Worm (Caenorhabditis elegans) whole organism, young adult: ENCODE data around the gene clec-118.

Source experiments
- B0019.2 ChIP-seq: fragments of 200-800 bp; sonication (Bioruptor generic); conservative IDR thresholded peaks from 2 replicates; pipeline ENCODE4 v1.3.6; 2022; ENCODE audit warnings: missing genetic modification reagents, missing genetic modification characterization, missing compliant biosample characterization
- D2030.7 ChIP-seq: fragments of 200-800 bp; sonication (Bioruptor generic); IDR thresholded peaks from 2 replicates; pipeline ENCODE4 v1.3.6; 2022; ENCODE audit warnings: missing genetic modification reagents, missing genetic modification characterization, missing compliant biosample characterization
- F10E7.11 ChIP-seq: sonication (generic microtip); optimal IDR thresholded peaks from 2 replicates; lab custom pipeline; 2017; ENCODE audit warnings: mild to moderate bottlenecking, missing genetic modification characterization, moderate library complexity, missing compliant biosample characterization
- F33H1.4 ChIP-seq: fragments of 200-800 bp; sonication (Bioruptor generic); IDR thresholded peaks from 2 replicates; pipeline ENCODE4 v1.3.6; 2022; ENCODE audit warnings: missing genetic modification reagents, missing genetic modification characterization, missing compliant biosample characterization
- F49E8.2 ChIP-seq: sonication (generic microtip); optimal IDR thresholded peaks from 3 replicates; lab custom pipeline; 2017; ENCODE audit warnings: missing genetic modification characterization, mild to moderate bottlenecking, missing compliant biosample characterization, antibody characterized with exemption, moderate library complexity; ENCODE audit not compliant: insufficient read depth
- F57A8.1 ChIP-seq: fragments of 200-800 bp; sonication (Bioruptor generic); optimal IDR thresholded peaks from 2 replicates; lab custom pipeline; 2018; ENCODE audit warnings: mild to moderate bottlenecking, missing genetic modification characterization, moderate library complexity, missing compliant biosample characterization
- K11D2.4 ChIP-seq: fragments of 200-800 bp; sonication (Bioruptor generic); IDR thresholded peaks from 2 replicates; pipeline ENCODE4 v1.3.6; 2022; ENCODE audit warnings: missing genetic modification reagents, missing genetic modification characterization, missing compliant biosample characterization
- K12H6.12 ChIP-seq: fragments of 200-800 bp; sonication (Bioruptor generic); optimal IDR thresholded peaks from 2 replicates; lab custom pipeline; 2018; ENCODE audit warnings: mild to moderate bottlenecking, missing genetic modification characterization, missing compliant biosample characterization
- T26A5.8 ChIP-seq: sonication (generic microtip); optimal IDR thresholded peaks from 2 replicates; lab custom pipeline; 2016; ENCODE audit warnings: missing genetic modification characterization, missing compliant biosample characterization
- Y67H2A.10 ChIP-seq: fragments of 200-800 bp; sonication (Bioruptor generic); conservative IDR thresholded peaks from 2 replicates; pipeline ENCODE4 v1.3.6; 2022; ENCODE audit warnings: missing genetic modification reagents, missing genetic modification characterization, missing compliant biosample characterization
- ZK185.1 ChIP-seq: sonication (generic microtip); optimal IDR thresholded peaks from 2 replicates; lab custom pipeline; 2016; ENCODE audit warnings: mild to moderate bottlenecking, missing genetic modification characterization, missing compliant biosample characterization; ENCODE audit not compliant: poor library complexity, severe bottlenecking
- atf-7 ChIP-seq: sonication (generic microtip); optimal IDR thresholded peaks from 2 replicates; lab custom pipeline; 2017; ENCODE audit warnings: mild to moderate bottlenecking, missing genetic modification characterization, missing compliant biosample characterization
- athp-1 ChIP-seq: sonication (generic microtip); optimal IDR thresholded peaks from 2 replicates; lab custom pipeline; 2017; ENCODE audit warnings: mild to moderate bottlenecking, missing genetic modification characterization, missing compliant biosample characterization
- ceh-58 ChIP-seq: fragments of 200-800 bp; sonication (Bioruptor generic); IDR thresholded peaks from 2 replicates; pipeline ENCODE4 v1.3.6; 2022; ENCODE audit warnings: missing genetic modification characterization, missing compliant biosample characterization
- ceh-91 ChIP-seq: fragments of 200-800 bp; sonication (Bioruptor generic); IDR thresholded peaks from 2 replicates; pipeline ENCODE4 v1.3.6; 2022; ENCODE audit warnings: missing genetic modification reagents, missing genetic modification characterization, missing compliant biosample characterization
- dox-1 ChIP-seq: fragments of 200-800 bp; sonication (Bioruptor generic); IDR thresholded peaks from 2 replicates; pipeline ENCODE4 v1.3.6; 2022; ENCODE audit warnings: missing genetic modification reagents, missing genetic modification characterization, missing compliant biosample characterization
- efl-1 ChIP-seq: fragments of 150-350 bp; optimal IDR thresholded peaks from 2 replicates; lab custom pipeline; 2014; ENCODE audit warnings: missing biosample characterization, missing genetic modification reagents, missing genetic modification characterization
- egl-18 ChIP-seq: fragments of 200-800 bp; sonication (Bioruptor generic); IDR thresholded peaks from 2 replicates; pipeline ENCODE4 v1.3.6; 2022; ENCODE audit warnings: missing genetic modification reagents, missing genetic modification characterization, missing compliant biosample characterization
- ekl-4 ChIP-seq: fragments of 200-800 bp; sonication (Bioruptor generic); IDR thresholded peaks from 2 replicates; pipeline ENCODE4 v1.3.6; 2022; ENCODE audit warnings: missing genetic modification reagents, missing genetic modification characterization, missing compliant biosample characterization
- ets-4 ChIP-seq: fragments of 200-800 bp; sonication (Bioruptor generic); optimal IDR thresholded peaks from 2 replicates; lab custom pipeline; 2018; ENCODE audit warnings: mild to moderate bottlenecking, missing genetic modification characterization, missing compliant biosample characterization
- hlh-26 ChIP-seq: fragments of 200-800 bp; sonication (Bioruptor generic); conservative IDR thresholded peaks from 2 replicates; pipeline ENCODE4 v1.3.6; 2022; ENCODE audit warnings: missing genetic modification reagents, missing genetic modification characterization, missing compliant biosample characterization
- hmg-1.2 ChIP-seq: fragments of 200-800 bp; sonication (Bioruptor generic); IDR thresholded peaks from 2 replicates; pipeline ENCODE4 v1.3.6; 2022; ENCODE audit warnings: missing genetic modification reagents, missing genetic modification characterization, missing compliant biosample characterization
- lin-26 ChIP-seq: fragments of 200-800 bp; sonication (Bioruptor generic); IDR thresholded peaks from 2 replicates; pipeline ENCODE4 v1.3.6; 2022; ENCODE audit warnings: missing genetic modification reagents, missing genetic modification characterization, missing compliant biosample characterization
- lin-54 ChIP-seq: fragments of 200-800 bp; sonication (Bioruptor generic); optimal IDR thresholded peaks from 2 replicates; lab custom pipeline; 2018; ENCODE audit warnings: mild to moderate bottlenecking, missing genetic modification characterization, missing compliant biosample characterization
- lir-1 ChIP-seq: fragments of 200-800 bp; sonication (Bioruptor generic); conservative IDR thresholded peaks from 2 replicates; pipeline ENCODE4 v1.3.6; 2022; ENCODE audit warnings: missing genetic modification reagents, missing genetic modification characterization, missing compliant biosample characterization
- lsl-1 ChIP-seq: fragments of 200-800 bp; sonication (Bioruptor generic); optimal IDR thresholded peaks from 2 replicates; lab custom pipeline; 2018; ENCODE audit warnings: mild to moderate bottlenecking, missing genetic modification characterization, moderate library complexity, missing compliant biosample characterization
- mcd-1 ChIP-seq: fragments of 200-800 bp; sonication (Bioruptor generic); IDR thresholded peaks from 2 replicates; pipeline ENCODE4 v1.3.6; 2022; ENCODE audit warnings: missing genetic modification reagents, missing genetic modification characterization, missing compliant biosample characterization
- mel-28 ChIP-seq: sonication (generic microtip); optimal IDR thresholded peaks from 2 replicates; lab custom pipeline; 2016; ENCODE audit warnings: borderline replicate concordance, mild to moderate bottlenecking, missing genetic modification characterization, missing compliant biosample characterization
- mes-4 ChIP-seq: sonication (generic microtip); optimal IDR thresholded peaks from 2 replicates; lab custom pipeline; 2016; ENCODE audit warnings: missing genotype, missing genetic modification characterization, missing compliant biosample characterization
- mxl-1 ChIP-seq: sonication (generic microtip); optimal IDR thresholded peaks from 2 replicates; lab custom pipeline; 2016; ENCODE audit warnings: missing genetic modification characterization, missing compliant biosample characterization
- nfya-1 ChIP-seq: sonication (generic microtip); optimal IDR thresholded peaks from 2 replicates; lab custom pipeline; 2017; ENCODE audit warnings: antibody characterized with exemption, missing compliant biosample characterization, missing genetic modification characterization, borderline replicate concordance; ENCODE audit not compliant: insufficient read depth
- nhr-120 ChIP-seq: fragments of 200-800 bp; sonication (Bioruptor generic); IDR thresholded peaks from 2 replicates; pipeline ENCODE4 v1.3.6; 2022; ENCODE audit warnings: missing genetic modification characterization, missing compliant biosample characterization
- pbrm-1 ChIP-seq: fragments of 200-800 bp; sonication (Bioruptor generic); IDR thresholded peaks from 2 replicates; pipeline ENCODE4 v1.3.6; 2022; ENCODE audit warnings: missing genetic modification reagents, missing genetic modification characterization, missing compliant biosample characterization
- pha-4 ChIP-seq: fragments of 150-350 bp; sonication (generic microtip); optimal IDR thresholded peaks from 2 replicates; lab custom pipeline; 2014; ENCODE audit warnings: missing biosample characterization, missing genetic modification reagents, missing genetic modification characterization
- repo-1 ChIP-seq: sonication (generic microtip); optimal IDR thresholded peaks from 2 replicates; lab custom pipeline; 2017; ENCODE audit warnings: mild to moderate bottlenecking, missing genetic modification characterization, missing compliant biosample characterization
- sea-2 ChIP-seq: fragments of 200-800 bp; sonication (Bioruptor generic); IDR thresholded peaks from 2 replicates; pipeline ENCODE4 v1.3.6; 2022; ENCODE audit warnings: missing genetic modification characterization, missing compliant biosample characterization
- snpc-1.1 ChIP-seq: sonication (generic microtip); optimal IDR thresholded peaks from 2 replicates; lab custom pipeline; 2017; ENCODE audit warnings: missing genetic modification characterization, mild to moderate bottlenecking, missing compliant biosample characterization, antibody characterized with exemption, moderate library complexity, missing genotype, missing genetic modification reagents; ENCODE audit not compliant: insufficient read depth
- snpc-3.4 ChIP-seq: sonication (generic microtip); optimal IDR thresholded peaks from 2 replicates; lab custom pipeline; 2017; ENCODE audit warnings: missing genetic modification characterization, mild to moderate bottlenecking, missing compliant biosample characterization, antibody characterized with exemption, moderate library complexity, missing genotype, missing genetic modification reagents
- snpc-4 ChIP-seq, 5 experiments: fragments of 150-350 bp in 1 of 5; sonication (generic microtip) in 4 of 5; optimal IDR thresholded peaks; 2 replicates each; lab custom pipeline; 2014 to 2018; ENCODE audit warnings: missing genetic modification characterization in 5 of 5, missing biosample characterization in 3 of 5, antibody characterized with exemption in 2 of 5, mild to moderate bottlenecking in 2 of 5, missing compliant biosample characterization in 2 of 5, missing genotype in 2 of 5, moderate library complexity in 2 of 5, missing genetic modification reagents in 1 of 5
- somi-1 ChIP-seq: fragments of 200-800 bp; sonication (Bioruptor generic); optimal IDR thresholded peaks from 2 replicates; lab custom pipeline; 2018; ENCODE audit warnings: mild to moderate bottlenecking, missing genetic modification characterization, missing compliant biosample characterization
- unc-130 ChIP-seq: sonication (generic microtip); optimal IDR thresholded peaks from 2 replicates; lab custom pipeline; 2016; ENCODE audit warnings: missing genetic modification reagents, missing genetic modification characterization, missing compliant biosample characterization
- xnd-1 ChIP-seq: sonication (generic microtip); optimal IDR thresholded peaks from 2 replicates; lab custom pipeline; 2016; ENCODE audit warnings: missing genotype, missing genetic modification reagents, missing genetic modification characterization, missing compliant biosample characterization
- zim-3 ChIP-seq: sonication (generic microtip); optimal IDR thresholded peaks from 2 replicates; lab custom pipeline; 2017; ENCODE audit warnings: mild to moderate bottlenecking, missing genetic modification characterization, moderate library complexity, missing compliant biosample characterization
- ztf-25 ChIP-seq: fragments of 200-800 bp; sonication (Bioruptor generic); IDR thresholded peaks from 2 replicates; pipeline ENCODE4 v1.3.6; 2022; ENCODE audit warnings: missing genetic modification reagents, missing genetic modification characterization, missing compliant biosample characterization

clec-118 gene

ce11 chrII:581983-582382 is 30.3 kb downstream of the clec-118 start (continued):
- TF ChIP-seq snpc-4 (GFP tag; optimal IDR thresholded peaks at IDR 0.05; lab: Kevin White, UChicago) (no peak), snpc-4 (tag; optimal IDR thresholded peaks at IDR 0.05; lab: Kevin White, UChicago) (peak in 1 of 4 experiments; percentile 23), F57A8.1 (GFP tag; lab: Kevin White, UChicago) (no peak), repo-1 (tag; lab: Kevin White, UChicago) (no peak), F33H1.4 (GFP tag; lab: Robert Waterston, UW) (no peak), nhr-120 (GFP tag; lab: Robert Waterston, UW) (no peak), K11D2.4 (GFP tag; lab: Robert Waterston, UW) (no peak), snpc-3.4 (tag; lab: Kevin White, UChicago) (peak; percentile 25), efl-1 (GFP tag; lab: Kevin White, UChicago) (no peak), ceh-58 (GFP tag; lab: Robert Waterston, UW) (no peak), D2030.7 (GFP tag; lab: Robert Waterston, UW) (peak; percentile 32; the same call in 1 of the 2 replicates), zim-3 (no peak), ztf-25 (0 out of 2 replicates have a peak, but pooled peaks have one; percentile 8), nfya-1 (tag; lab: Kevin White, UChicago) (no peak), xnd-1 (tag; lab: Kevin White, UChicago) (peak; percentile 9), T26A5.8 (no peak), sea-2 (GFP tag; lab: Robert Waterston, UW) (no peak), ZK185.1 (tag; lab: Kevin White, UChicago) (no peak), lin-26 (GFP tag; lab: Robert Waterston, UW) (no peak), hlh-26 (GFP tag; lab: Robert Waterston, UW) (no peak), ekl-4 (GFP tag; lab: Robert Waterston, UW) (peak; percentile 66)

ce11 chrII:580189-580643 is 32.0 kb downstream of the clec-118 start, which contains the start of the genes cdc-37 and W08F4.3:
cdc-37 (minus strand) TSS chrII:580593.
W08F4.3 (plus strand) TSS chrII:580602.
- peak; percentile 51 for TF ChIP-seq snpc-3.4 (tag; lab: Kevin White, UChicago)
- no peak for TF ChIP-seq Y67H2A.10
- no peak for TF ChIP-seq repo-1 (tag; lab: Kevin White, UChicago)
- TF ChIP-seq K12H6.12 (tag; lab: Kevin White, UChicago) = no peak
- TF ChIP-seq mes-4 (tag; lab: Kevin White, UChicago) = no peak
- no peak for TF ChIP-seq somi-1 (GFP tag; lab: Kevin White, UChicago)
- no peak for TF ChIP-seq snpc-4 (GFP tag; optimal IDR thresholded peaks at IDR 0.05; lab: Kevin White, UChicago)
- no peak for TF ChIP-seq snpc-4 (tag; optimal IDR thresholded peaks at IDR 0.05; lab: Kevin White, UChicago)
- no peak for TF ChIP-seq athp-1 (tag; lab: Kevin White, UChicago)
- TF ChIP-seq D2030.7 (GFP tag; lab: Robert Waterston, UW) = peak; percentile 72
- TF ChIP-seq ets-4 = no peak
- peak; percentile 69 for TF ChIP-seq ceh-91
- TF ChIP-seq efl-1 (GFP tag; lab: Kevin White, UChicago) = peak; percentile 90
- no peak for TF ChIP-seq mel-28
- TF ChIP-seq xnd-1 (tag; lab: Kevin White, UChicago) = peak; percentile 57
- peak; percentile 27; the same call in 1 of the 2 replicates for TF ChIP-seq ekl-4 (GFP tag; lab: Robert Waterston, UW)
- no peak for TF ChIP-seq F49E8.2 (tag; lab: Kevin White, UChicago)
- no peak for TF ChIP-seq pha-4 (tag; lab: Kevin White, UChicago)
- no peak for TF ChIP-seq egl-18 (GFP tag; lab: Robert Waterston, UW)
- no peak for TF ChIP-seq unc-130 (GFP tag; lab: Kevin White, UChicago)
- no peak for TF ChIP-seq B0019.2 (GFP tag; lab: Robert Waterston, UW)
- TF ChIP-seq snpc-1.1 (tag; lab: Kevin White, UChicago) = peak; percentile 12
- TF ChIP-seq lir-1 (GFP tag; lab: Robert Waterston, UW) = no peak
- TF ChIP-seq dox-1 (GFP tag; lab: Robert Waterston, UW) = peak; percentile 24; the same call in 1 of the 2 replicates
- no peak for TF ChIP-seq mxl-1 (tag; lab: Kevin White, UChicago)
- no peak for TF ChIP-seq atf-7 (tag; lab: Kevin White, UChicago)
- peak; percentile 52 for TF ChIP-seq lin-54 (GFP tag; lab: Kevin White, UChicago)
- 0 out of 2 replicates have a peak, but pooled peaks have one; percentile 20 for TF ChIP-seq pbrm-1
- TF ChIP-seq hmg-1.2 (GFP tag; lab: Robert Waterston, UW) = peak; percentile 36; the same call in 1 of the 2 replicates
- peak; percentile 37 for TF ChIP-seq lsl-1
- TF ChIP-seq F33H1.4 (GFP tag; lab: Robert Waterston, UW) = peak; percentile 60; the same call in 1 of the 2 replicates
- TF ChIP-seq mcd-1 (GFP tag; lab: Robert Waterston, UW) = peak; percentile 63
- TF ChIP-seq F10E7.11 (tag; lab: Kevin White, UChicago) = no peak
